Fruit fly (Drosophila melanogaster): Measurements from ENCODE around the gene Wdr24.

Gene Wdr24

DNA sequence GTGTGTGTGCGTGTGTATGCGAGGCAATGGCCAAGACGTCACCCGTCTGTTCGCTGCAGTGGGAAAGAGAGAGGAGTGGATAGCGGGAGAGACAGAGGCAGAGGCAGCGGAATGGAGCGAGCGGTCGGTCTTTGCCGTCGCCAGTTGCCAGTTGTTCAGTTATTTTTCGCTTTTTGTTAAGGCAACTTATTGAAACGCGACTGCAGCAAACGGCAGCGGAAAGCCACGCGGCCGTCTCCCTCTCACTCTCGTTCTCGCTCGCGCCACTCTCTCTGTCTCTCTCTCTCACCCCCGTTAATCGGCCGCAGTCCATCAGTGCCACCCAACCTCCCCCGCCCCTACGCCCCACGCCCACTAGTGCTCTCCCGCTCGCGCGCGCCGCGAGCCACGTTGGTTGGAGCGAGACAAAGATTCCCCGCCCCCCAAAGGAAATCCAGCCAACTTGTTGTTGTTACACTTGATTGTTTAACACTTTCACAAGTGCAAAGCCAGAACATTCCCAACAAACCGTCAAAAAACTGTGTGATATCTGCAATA lies 28.0 kb upstream of the Wdr24 start:
- TF ChIP-seq CG32121 (GFP tag; IDR thresholded peaks at IDR 0.05) (peak; percentile 78), CG34367 (tag; optimal IDR thresholded peaks at IDR 0.05) (no peak), fd96Ca (GFP tag; IDR thresholded peaks at IDR 0.05) (peak; percentile 51; the same call in 2 of the 3 replicates), CG14655 (GFP tag; optimal IDR thresholded peaks at IDR 0.05) (no peak), gl (tag; optimal IDR thresholded peaks at IDR 0.05) (peak; percentile 41), CG12605 (GFP tag; IDR thresholded peaks at IDR 0.05) (peak; percentile 68), EcR (GFP tag; optimal IDR thresholded peaks at IDR 0.05) (peak; percentile 84), CG8159 (tag; optimal IDR thresholded peaks at IDR 0.05) (no peak), rn (GFP tag; IDR thresholded peaks at IDR 0.05) (peak; percentile 33; the same call in 1 of the 2 replicates), Snoo (tag; optimal IDR thresholded peaks at IDR 0.05) (no peak), CG15710 (tag; optimal IDR thresholded peaks at IDR 0.05) (peak; percentile 19), Ets98B (GFP tag; IDR thresholded peaks at IDR 0.05) (peak; percentile 70), CG13204 (GFP tag; optimal IDR thresholded peaks at IDR 0.05) (peak; percentile 99), Pif1B (GFP tag; optimal IDR thresholded peaks at IDR 0.05) (no peak), CG17806 (tag; optimal IDR thresholded peaks at IDR 0.05) (no peak), CG4496 (GFP tag; IDR thresholded peaks at IDR 0.05) (no peak; the same call in 2 of the 3 replicates), CG8301 (tag; optimal IDR thresholded peaks at IDR 0.05) (no peak), CG9948 (tag; optimal IDR thresholded peaks at IDR 0.05) (no peak), D1 (tag; optimal IDR thresholded peaks at IDR 0.05) (no peak), CG10348 (GFP tag; IDR thresholded peaks at IDR 0.05) (peak; percentile 54), Pif1A (GFP tag; optimal IDR thresholded peaks at IDR 0.05) (no peak)

dm6 chr3R:29772090-29772794 lies 27.4 kb upstream of the Wdr24 start:
- no peak for TF ChIP-seq CG32121 (GFP tag; IDR thresholded peaks at IDR 0.05)
- TF ChIP-seq D1 (tag; optimal IDR thresholded peaks at IDR 0.05) = no peak
- no peak for TF ChIP-seq CG12605 (GFP tag; IDR thresholded peaks at IDR 0.05)
- peak; percentile 35; the same call in 1 of the 3 replicates for TF ChIP-seq CG4496 (GFP tag; IDR thresholded peaks at IDR 0.05)
- TF ChIP-seq Pif1B (GFP tag; optimal IDR thresholded peaks at IDR 0.05) = no peak
- peak; percentile 23 for TF ChIP-seq Snoo (tag; optimal IDR thresholded peaks at IDR 0.05)
- TF ChIP-seq CG13204 (GFP tag; optimal IDR thresholded peaks at IDR 0.05) = no peak
- TF ChIP-seq CG8159 (tag; optimal IDR thresholded peaks at IDR 0.05) = peak; percentile 67
- TF ChIP-seq CG14655 (GFP tag; optimal IDR thresholded peaks at IDR 0.05) = peak; percentile 73
- TF ChIP-seq Ets98B (GFP tag; IDR thresholded peaks at IDR 0.05) = 0 out of 2 replicates have a peak, but pooled peaks have one; percentile 37
- TF ChIP-seq EcR (GFP tag; optimal IDR thresholded peaks at IDR 0.05) = no peak
- TF ChIP-seq fd96Ca (GFP tag; IDR thresholded peaks at IDR 0.05) = no peak
- TF ChIP-seq gl (tag; optimal IDR thresholded peaks at IDR 0.05) = no peak
- TF ChIP-seq Pif1A (GFP tag; optimal IDR thresholded peaks at IDR 0.05) = no peak
- peak; percentile 13 for TF ChIP-seq CG15710 (tag; optimal IDR thresholded peaks at IDR 0.05)
- TF ChIP-seq CG17806 (tag; optimal IDR thresholded peaks at IDR 0.05) = no peak
- TF ChIP-seq rn (GFP tag; IDR thresholded peaks at IDR 0.05) = no peak
- TF ChIP-seq CG8301 (tag; optimal IDR thresholded peaks at IDR 0.05) = peak; percentile 32
- TF ChIP-seq CG34367 (tag; optimal IDR thresholded peaks at IDR 0.05) = no peak
- TF ChIP-seq CG10348 (GFP tag; IDR thresholded peaks at IDR 0.05) = no peak
- peak; percentile 32 for TF ChIP-seq CG9948 (tag; optimal IDR thresholded peaks at IDR 0.05)

- TF ChIP-seq CG10348 (GFP tag; IDR thresholded peaks at IDR 0.05) (no peak), CG15710 (tag; optimal IDR thresholded peaks at IDR 0.05) (no peak), CG4496 (GFP tag; IDR thresholded peaks at IDR 0.05) (no peak), CG14655 (GFP tag; optimal IDR thresholded peaks at IDR 0.05) (no peak), Pif1A (GFP tag; optimal IDR thresholded peaks at IDR 0.05) (no peak), CG12605 (GFP tag; IDR thresholded peaks at IDR 0.05) (peak; percentile 49), fd96Ca (GFP tag; IDR thresholded peaks at IDR 0.05) (0 out of 3 replicates have a peak, but pooled peaks have one; percentile 37), EcR (GFP tag; optimal IDR thresholded peaks at IDR 0.05) (peak; percentile 83), CG34367 (tag; optimal IDR thresholded peaks at IDR 0.05) (no peak)
Observed at dm6 chr3R:29771645-29772089, 26.8 kb upstream of the Wdr24 start.

DNA sequence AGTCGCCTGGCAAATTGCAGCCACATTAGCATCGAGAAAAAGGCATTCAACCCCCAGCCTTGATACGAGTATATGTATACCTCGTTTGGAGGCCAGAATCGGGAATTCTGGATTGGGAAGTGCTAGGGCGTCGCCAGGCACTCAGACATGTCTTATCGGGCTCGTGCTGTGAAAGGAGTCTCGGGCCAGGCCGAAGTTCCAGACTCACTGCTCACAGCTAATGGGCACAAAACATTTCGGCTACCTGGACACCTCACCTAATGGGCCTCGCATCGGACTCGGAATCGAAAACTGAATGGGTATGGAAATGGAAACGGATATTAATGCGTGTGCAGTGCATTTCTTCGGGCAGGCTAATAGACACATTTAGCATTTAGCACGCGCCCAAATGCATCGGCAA lies 26.0 kb upstream of the Wdr24 start:
- TF ChIP-seq CG15710 (tag; optimal IDR thresholded peaks at IDR 0.05) (no peak), CG17806 (tag; optimal IDR thresholded peaks at IDR 0.05) (no peak)

DNA sequence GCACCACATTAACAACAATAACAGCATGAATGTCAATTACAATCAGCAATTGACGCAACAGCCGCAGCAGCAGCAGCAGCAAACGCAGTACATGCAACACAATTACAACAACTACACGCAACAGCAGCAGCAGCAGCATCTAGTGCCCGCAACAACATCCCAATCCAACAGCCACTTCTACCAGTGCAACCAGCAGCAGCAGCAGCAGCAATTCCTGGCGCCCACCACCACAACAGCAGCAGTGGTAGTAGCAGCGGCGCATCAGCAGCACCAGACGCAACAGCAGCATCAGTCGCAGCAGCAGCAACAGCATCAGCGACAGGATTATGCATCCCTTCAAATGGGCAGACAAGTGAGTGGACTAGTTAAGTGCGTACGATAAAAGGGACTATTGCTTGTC lies 22.3 kb upstream of the Wdr24 start:
- TF ChIP-seq CG14655 (GFP tag; optimal IDR thresholded peaks at IDR 0.05) = no peak

DNA sequence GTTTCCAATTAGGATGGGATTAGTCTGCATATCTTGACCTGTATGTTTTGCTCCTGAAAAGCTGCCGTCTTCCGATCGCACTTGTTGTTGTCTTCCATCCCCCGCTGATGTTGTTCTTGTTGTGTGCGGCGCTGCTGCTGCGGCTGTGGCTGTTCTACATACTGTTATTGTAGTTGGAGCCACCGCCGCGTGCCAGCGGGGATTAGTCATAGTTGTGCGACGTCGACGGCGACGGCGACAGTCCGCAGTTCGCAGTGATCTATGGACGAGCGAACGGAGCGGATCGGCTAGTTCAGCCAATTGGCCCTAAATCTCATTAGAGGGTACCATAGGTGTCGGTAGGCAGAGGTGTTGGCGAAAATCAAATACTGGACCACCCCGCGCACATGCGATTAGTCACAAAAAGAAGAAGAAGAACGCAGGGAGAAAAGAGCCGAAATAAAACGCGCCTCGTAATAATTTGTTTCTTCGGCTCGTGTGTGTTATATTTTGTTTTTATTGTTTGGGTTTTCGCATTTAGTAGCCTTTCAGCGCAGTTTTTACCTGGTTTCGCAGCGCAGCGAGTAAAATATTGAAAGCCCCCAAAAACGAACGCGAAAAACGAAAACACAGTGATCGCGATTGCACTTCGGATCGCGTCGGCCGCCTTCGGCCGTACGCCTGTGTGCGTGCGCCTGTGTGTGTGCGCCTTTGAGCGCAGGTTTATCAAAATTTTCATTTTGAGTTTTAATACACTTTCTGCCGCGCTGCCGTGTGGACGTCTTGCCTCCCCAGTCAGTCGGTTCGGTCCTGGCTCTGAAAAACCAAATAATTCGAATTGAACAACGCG lies 20.6 kb upstream of the Wdr24 start, which contains the start of gene kay:
kay (plus strand) TSS at position 729 of the 829 bp plus-strand sequence.
- TF ChIP-seq CG13204 (GFP tag; optimal IDR thresholded peaks at IDR 0.05) (peak; percentile 7), Ets98B (GFP tag; IDR thresholded peaks at IDR 0.05) (no peak), CG4496 (GFP tag; IDR thresholded peaks at IDR 0.05) (peak; percentile 42; the same call in 2 of the 3 replicates), CG12605 (GFP tag; IDR thresholded peaks at IDR 0.05) (no peak)
